Worm (Caenorhabditis elegans) whole organism, midembryonic: ENCODE measurements around the gene K08H2.10.

Source experiments
- T22C8.4 ChIP-seq: fragments of 200-800 bp; sonication (Bioruptor generic); IDR thresholded peaks from 2 replicates; pipeline ENCODE4 v1.3.6; 2022; ENCODE audit warnings: missing genetic modification characterization, missing compliant biosample characterization
- cog-1 ChIP-seq: sonication (generic microtip); optimal IDR thresholded peaks from 2 replicates; lab custom pipeline; 2016; ENCODE audit warnings: missing genetic modification characterization, missing compliant biosample characterization
- flt-1 ChIP-seq: fragments of 200-800 bp; sonication (Bioruptor generic); IDR thresholded peaks from 2 replicates; pipeline ENCODE4 v1.3.6; 2022; ENCODE audit warnings: missing genetic modification characterization, missing compliant biosample characterization
- klf-2 ChIP-seq: fragments of 200-800 bp; sonication (Bioruptor generic); conservative IDR thresholded peaks from 2 replicates; pipeline ENCODE4 v1.3.6; 2022; ENCODE audit warnings: missing genetic modification reagents, missing genetic modification characterization, missing compliant biosample characterization
- med-1 ChIP-seq: sonication (generic microtip); optimal IDR thresholded peaks from 2 replicates; lab custom pipeline; 2017; ENCODE audit warnings: missing genetic modification characterization, mild to moderate bottlenecking, missing compliant biosample characterization, antibody characterized with exemption, missing genetic modification reagents; ENCODE audit not compliant: insufficient read depth
- ref-1 ChIP-seq: fragments of 200-800 bp; sonication (Bioruptor generic); conservative IDR thresholded peaks from 2 replicates; pipeline ENCODE4 v1.3.6; 2022; ENCODE audit warnings: missing genetic modification reagents, missing genetic modification characterization, missing compliant biosample characterization
- tab-1 ChIP-seq: fragments of 200-800 bp; sonication (Bioruptor generic); IDR thresholded peaks from 2 replicates; pipeline ENCODE4 v1.3.6; 2022; ENCODE audit warnings: missing genetic modification characterization, missing compliant biosample characterization
- ztf-23 ChIP-seq: fragments of 200-800 bp; sonication (Bioruptor generic); IDR thresholded peaks from 2 replicates; pipeline ENCODE4 v1.3.6; 2022; ENCODE audit warnings: missing genetic modification reagents, missing genetic modification characterization, missing compliant biosample characterization
- ztf-29 ChIP-seq: fragments of 200-800 bp; sonication (Bioruptor generic); IDR thresholded peaks from 2 replicates; pipeline ENCODE4 v1.3.6; 2022; ENCODE audit warnings: missing genetic modification reagents, missing genetic modification characterization, missing compliant biosample characterization

K08H2.10 gene

DNA sequence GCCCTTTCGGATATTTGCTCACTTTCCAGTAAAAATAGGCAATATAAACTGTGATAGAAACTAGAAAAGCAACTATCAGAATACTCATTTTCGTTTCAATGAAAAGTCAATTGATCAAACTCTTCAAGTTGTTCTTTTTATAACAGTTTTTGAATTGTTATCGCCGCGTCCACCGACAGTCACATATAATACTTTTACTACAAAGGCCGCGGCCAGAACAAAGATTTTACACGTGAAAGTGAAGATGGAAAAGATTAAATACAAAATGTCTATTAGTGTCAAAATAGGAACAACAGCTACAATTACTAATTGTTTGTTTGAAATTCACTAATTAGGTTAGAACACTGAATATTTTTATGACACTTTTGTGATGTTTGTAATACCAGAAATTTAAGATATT is 12.0 kb downstream of the K08H2.10 start, which contains the start of gene cyp-14A2:
cyp-14A2 (minus strand) TSS at position 101 of the 400 bp plus-strand sequence.
- TF ChIP-seq ztf-23 (GFP tag; lab: Robert Waterston, UW) (no peak), klf-2 (GFP tag; lab: Robert Waterston, UW) (no peak), flt-1 (GFP tag; lab: Robert Waterston, UW) (no peak), med-1 (GFP tag; lab: Kevin White, UChicago) (no peak), ref-1 (no peak), ztf-29 (no peak), tab-1 (GFP tag; lab: Robert Waterston, UW) (no peak), T22C8.4 (GFP tag; lab: Robert Waterston, UW) (no peak), cog-1 (no peak)

DNA sequence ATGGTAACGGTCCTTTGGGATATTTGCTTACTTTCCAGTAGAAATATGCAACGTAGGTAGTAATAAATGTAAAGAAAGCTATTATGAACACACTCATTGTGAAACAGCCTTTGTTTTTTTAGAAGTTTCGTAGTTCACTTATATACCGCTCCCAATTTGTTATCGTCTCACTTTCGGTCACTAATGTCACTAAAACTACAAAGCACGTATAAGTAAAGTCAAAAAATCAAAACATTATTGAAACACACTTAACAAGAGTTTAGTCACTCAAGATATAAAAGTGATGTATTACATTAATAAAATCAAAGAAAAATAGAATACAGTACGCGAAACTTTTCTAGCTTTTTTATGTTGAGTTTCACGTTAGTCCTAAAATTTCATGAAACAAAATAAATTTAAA is 16.5 kb downstream of the K08H2.10 start, which contains the start of gene cyp-14A3:
cyp-14A3 (minus strand) TSS at position 101 of the 400 bp plus-strand sequence.
- no peak for TF ChIP-seq ztf-29
- no peak for TF ChIP-seq cog-1
- TF ChIP-seq flt-1 (GFP tag; lab: Robert Waterston, UW) = no peak
- no peak for TF ChIP-seq ztf-23 (GFP tag; lab: Robert Waterston, UW)
- no peak for TF ChIP-seq T22C8.4 (GFP tag; lab: Robert Waterston, UW)
- TF ChIP-seq med-1 (GFP tag; lab: Kevin White, UChicago) = no peak
- TF ChIP-seq tab-1 (GFP tag; lab: Robert Waterston, UW) = no peak
- no peak for TF ChIP-seq ref-1
- TF ChIP-seq klf-2 (GFP tag; lab: Robert Waterston, UW) = no peak

DNA sequence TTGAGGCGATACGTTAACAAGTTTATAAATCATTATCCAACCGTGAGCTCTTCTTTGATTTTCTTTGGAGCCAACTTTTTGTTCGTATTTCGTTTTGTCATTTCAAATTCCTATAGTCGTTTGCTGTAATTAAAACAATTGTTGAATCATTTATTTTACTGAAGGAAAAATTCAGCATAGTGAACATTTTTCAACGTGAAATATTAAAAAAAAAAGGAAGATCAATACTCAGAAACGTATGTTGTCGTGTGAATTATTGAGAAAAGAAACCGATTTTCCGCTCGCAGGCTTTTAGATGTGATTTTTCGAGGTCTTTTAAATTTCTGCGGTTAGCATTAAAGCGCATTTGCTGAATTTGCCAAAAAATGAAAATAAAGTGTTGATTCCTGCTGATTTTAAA is 21.3 kb downstream of the K08H2.10 start, which contains the start of gene phf-33:
phf-33 (minus strand) TSS at position 101 of the 400 bp plus-strand sequence.
- no peak for TF ChIP-seq ztf-23 (GFP tag; lab: Robert Waterston, UW)
- TF ChIP-seq ref-1 = no peak
- TF ChIP-seq flt-1 (GFP tag; lab: Robert Waterston, UW) = no peak
- no peak for TF ChIP-seq T22C8.4 (GFP tag; lab: Robert Waterston, UW)
- TF ChIP-seq cog-1 = no peak
- TF ChIP-seq tab-1 (GFP tag; lab: Robert Waterston, UW) = no peak

DNA sequence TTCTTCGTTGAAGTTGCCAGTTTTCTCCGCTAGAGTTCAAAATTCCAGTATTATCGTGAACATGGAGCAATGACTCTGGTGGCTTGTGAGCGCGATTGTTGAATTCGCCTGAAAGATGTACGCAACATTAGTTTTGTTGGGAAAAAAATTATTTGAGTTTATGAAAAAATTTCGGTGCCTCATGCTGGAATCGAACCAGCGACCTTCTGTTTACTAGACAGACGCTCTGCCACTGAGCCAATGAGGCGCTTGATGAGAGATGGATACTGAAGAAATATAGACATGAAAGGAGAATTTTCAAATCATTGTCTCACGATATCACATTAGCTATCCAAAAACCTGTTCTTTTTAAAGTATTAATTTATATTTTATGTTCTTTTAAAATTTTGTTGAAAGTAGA is 25.9 kb downstream of the K08H2.10 start:
- TF ChIP-seq flt-1 (GFP tag; lab: Robert Waterston, UW) (peak; percentile 53; the same call in 1 of the 2 replicates), tab-1 (GFP tag; lab: Robert Waterston, UW) (no peak)

DNA sequence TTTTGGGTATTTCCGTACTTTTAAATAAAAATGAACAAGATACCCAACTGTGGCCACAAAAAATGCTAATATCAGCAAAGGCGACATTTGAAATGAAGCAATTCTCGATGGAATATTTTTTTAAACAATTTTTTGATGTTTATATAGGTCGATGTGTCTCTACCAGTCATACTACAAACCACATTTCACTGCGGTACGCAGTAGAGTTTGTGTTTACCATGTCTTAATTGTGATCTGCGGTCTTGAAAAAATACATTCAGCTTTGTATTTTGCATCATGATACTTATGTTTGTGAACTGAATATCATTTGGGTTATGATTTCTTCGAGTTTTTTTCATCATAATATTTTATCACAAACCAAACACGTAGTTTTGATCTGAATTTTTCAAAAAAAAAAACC is 26.5 kb downstream of the K08H2.10 start, which contains the start of gene cyp-14A4:
cyp-14A4 (minus strand) TSS at position 107 of the 400 bp plus-strand sequence.
- no peak for TF ChIP-seq tab-1 (GFP tag; lab: Robert Waterston, UW)
- no peak for TF ChIP-seq ref-1
- no peak for TF ChIP-seq cog-1
- TF ChIP-seq flt-1 (GFP tag; lab: Robert Waterston, UW) = no peak
- no peak for TF ChIP-seq ztf-29
- no peak for TF ChIP-seq med-1 (GFP tag; lab: Kevin White, UChicago)
- TF ChIP-seq ztf-23 (GFP tag; lab: Robert Waterston, UW) = no peak
- no peak for TF ChIP-seq klf-2 (GFP tag; lab: Robert Waterston, UW)
- TF ChIP-seq T22C8.4 (GFP tag; lab: Robert Waterston, UW) = no peak

DNA sequence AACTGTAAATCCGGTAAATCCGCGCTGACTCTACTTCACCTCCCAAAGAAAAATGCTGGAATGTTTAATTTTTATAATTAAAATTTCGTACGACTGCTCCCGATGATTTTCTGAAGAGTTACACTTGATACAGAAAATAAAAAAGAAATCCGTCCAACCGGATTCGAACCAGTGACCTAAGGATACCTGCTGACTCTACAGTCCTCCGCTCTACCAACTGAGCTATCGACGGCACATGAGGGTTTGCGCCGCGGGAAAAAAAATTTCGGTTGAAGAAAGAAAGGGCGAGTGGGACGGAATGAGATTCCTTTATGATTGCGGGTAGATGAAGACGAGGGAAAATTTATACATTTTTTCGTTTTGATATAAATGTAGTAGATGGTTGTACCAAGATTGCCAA is 27.0 kb downstream of the K08H2.10 start:
- TF ChIP-seq ref-1 (no peak), ztf-23 (GFP tag; lab: Robert Waterston, UW) (no peak), flt-1 (GFP tag; lab: Robert Waterston, UW) (0 out of 2 replicates have a peak, but pooled peaks have one; percentile 45)

DNA sequence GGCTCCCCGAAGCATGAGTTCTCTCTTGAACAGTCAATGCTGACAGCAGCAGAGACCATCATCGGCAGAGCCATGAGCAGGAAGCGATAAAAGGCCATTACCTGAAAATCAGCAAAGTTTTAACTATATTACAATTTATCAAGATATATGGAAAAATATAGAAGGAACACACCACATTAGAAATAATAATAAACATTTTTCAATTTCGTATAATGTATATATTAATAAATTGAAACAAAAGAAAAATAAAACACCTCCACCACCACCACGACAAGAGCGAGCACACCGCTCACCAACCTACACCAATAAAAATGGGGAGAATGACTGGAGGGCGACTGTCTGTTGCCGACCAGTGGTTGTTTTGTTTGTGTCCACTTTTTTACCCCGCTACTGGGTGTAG is 28.9 kb downstream of the K08H2.10 start, which contains the start of gene R04D3.2:
R04D3.2 (minus strand) TSS at position 101 of the 400 bp plus-strand sequence.
- TF ChIP-seq ref-1 = no peak
- TF ChIP-seq tab-1 (GFP tag; lab: Robert Waterston, UW) = no peak
- TF ChIP-seq ztf-29 = no peak
- TF ChIP-seq cog-1 = no peak
- TF ChIP-seq T22C8.4 (GFP tag; lab: Robert Waterston, UW) = no peak
- TF ChIP-seq flt-1 (GFP tag; lab: Robert Waterston, UW) = no peak
- TF ChIP-seq med-1 (GFP tag; lab: Kevin White, UChicago) = no peak
- no peak for TF ChIP-seq ztf-23 (GFP tag; lab: Robert Waterston, UW)
- no peak for TF ChIP-seq klf-2 (GFP tag; lab: Robert Waterston, UW)

DNA sequence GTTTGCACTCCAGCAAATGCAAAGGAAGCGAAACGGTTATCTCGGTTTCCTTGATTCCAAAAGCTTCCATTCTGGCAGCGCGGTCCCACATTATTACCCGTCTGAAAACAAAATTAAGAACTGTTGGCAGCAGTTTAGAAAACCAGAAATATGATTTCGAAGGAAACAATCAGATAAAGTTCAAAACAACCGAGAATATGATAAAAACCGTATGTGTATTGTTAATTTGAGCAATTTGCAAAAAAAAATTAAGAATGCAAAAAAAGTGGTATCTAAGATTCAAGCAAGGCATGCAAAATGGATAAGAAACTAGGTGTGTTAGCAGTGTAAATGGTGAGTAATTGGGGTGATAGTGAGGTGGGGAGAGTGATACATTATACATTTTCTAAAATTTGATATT is 31.1 kb downstream of the K08H2.10 start, which contains the start of gene R04D3.4:
R04D3.4 (minus strand) TSS at position 101 of the 400 bp plus-strand sequence.
- TF ChIP-seq T22C8.4 (GFP tag; lab: Robert Waterston, UW) (no peak), tab-1 (GFP tag; lab: Robert Waterston, UW) (no peak), ztf-29 (no peak), med-1 (GFP tag; lab: Kevin White, UChicago) (no peak), ztf-23 (GFP tag; lab: Robert Waterston, UW) (no peak), klf-2 (GFP tag; lab: Robert Waterston, UW) (no peak), ref-1 (no peak), flt-1 (GFP tag; lab: Robert Waterston, UW) (no peak)

DNA sequence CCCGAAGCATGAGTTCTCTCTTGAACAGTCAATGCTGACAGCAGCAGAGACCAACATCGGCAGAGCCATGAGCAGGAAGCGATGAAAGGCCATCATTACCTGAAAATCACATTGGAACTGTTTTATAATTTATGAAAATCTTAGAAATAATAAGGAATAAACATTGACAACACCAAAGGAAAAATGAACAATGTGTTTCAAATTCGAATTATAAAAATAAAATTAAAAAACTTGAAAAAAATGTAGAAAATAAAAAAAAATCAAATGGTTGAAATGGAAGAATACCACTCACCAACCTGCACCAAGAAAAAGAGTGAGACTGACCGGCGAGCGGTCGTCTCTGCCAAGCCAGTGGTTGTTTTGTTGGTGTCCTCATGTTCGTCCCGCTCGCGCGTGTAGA is 32.9 kb downstream of the K08H2.10 start, which contains the start of gene R04D3.3:
R04D3.3 (minus strand) TSS at position 101 of the 400 bp plus-strand sequence.
- TF ChIP-seq ref-1 = no peak

DNA sequence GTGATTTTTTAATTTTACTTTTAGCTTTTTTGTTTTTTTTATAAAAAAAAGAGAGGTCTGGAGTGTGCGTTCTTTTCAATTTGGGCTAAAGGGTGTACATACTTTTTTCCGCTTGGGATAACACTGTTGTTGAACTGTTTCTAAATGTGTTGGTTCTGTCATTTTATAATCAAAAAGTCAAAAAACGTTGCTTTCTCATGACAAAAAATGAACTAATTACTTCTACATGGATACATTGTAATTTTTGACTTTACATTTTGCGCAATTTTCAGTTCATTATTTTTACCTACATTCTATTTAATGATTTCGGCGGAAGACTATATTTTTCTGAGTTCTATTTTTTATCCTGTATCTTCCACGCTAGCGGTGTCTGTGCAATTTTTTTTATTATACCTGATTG is 33.9 kb downstream of the K08H2.10 start, which contains the start of gene srd-38:
srd-38 (plus strand) TSS at position 301 of the 400 bp plus-strand sequence.
- TF ChIP-seq tab-1 (GFP tag; lab: Robert Waterston, UW) = no peak
- no peak for TF ChIP-seq ztf-29
- TF ChIP-seq ref-1 = no peak
- no peak for TF ChIP-seq ztf-23 (GFP tag; lab: Robert Waterston, UW)
- no peak for TF ChIP-seq med-1 (GFP tag; lab: Kevin White, UChicago)
- no peak for TF ChIP-seq cog-1
- TF ChIP-seq klf-2 (GFP tag; lab: Robert Waterston, UW) = no peak
- no peak for TF ChIP-seq flt-1 (GFP tag; lab: Robert Waterston, UW)
- no peak for TF ChIP-seq T22C8.4 (GFP tag; lab: Robert Waterston, UW)
